Worm (Caenorhabditis elegans): ENCODE results near the gene enu-3.6.

ce11 chrIII:10781553-10781952, 31.3 kb downstream of the enu-3.6 start, which contains the start of gene ptr-19:
- TF ChIP-seq B0035.1 (tag; optimal IDR thresholded peaks at IDR 0.05) (no peak), let-526 (GFP tag; IDR thresholded peaks at IDR 0.05) (no peak), ceh-27 (GFP tag; optimal IDR thresholded peaks at IDR 0.05) (no peak)
